Worm (Caenorhabditis elegans) whole organism, late embryonic: ENCODE data around the gene F23D12.4.

Experiments
- C08G9.2 ChIP-seq: sonication (generic microtip); optimal IDR thresholded peaks from 2 replicates; lab custom pipeline; 2016; ENCODE audit warnings: mild to moderate bottlenecking, missing genetic modification characterization, moderate library complexity, missing compliant biosample characterization
- C38D4.7 ChIP-seq: fragments of 200-800 bp; sonication (Bioruptor generic); optimal IDR thresholded peaks from 2 replicates; lab custom pipeline; 2018; ENCODE audit warnings: mild to moderate bottlenecking, missing genetic modification characterization, moderate library complexity, missing compliant biosample characterization
- F13H6.1 ChIP-seq: sonication (generic microtip); optimal IDR thresholded peaks from 2 replicates; lab custom pipeline; 2016; ENCODE audit warnings: missing genetic modification characterization, missing compliant biosample characterization
- Y22D7AL.16 ChIP-seq: sonication (generic microtip); optimal IDR thresholded peaks from 2 replicates; lab custom pipeline; 2016; ENCODE audit warnings: missing genetic modification characterization, missing compliant biosample characterization
- ama-1 ChIP-seq: fragments of 150-350 bp; optimal IDR thresholded peaks from 2 replicates; lab custom pipeline; 2014
- ceh-14 ChIP-seq: sonication (generic microtip); optimal IDR thresholded peaks from 2 replicates; lab custom pipeline; 2016; ENCODE audit warnings: missing genotype, missing genetic modification characterization, missing compliant biosample characterization
- ceh-18 ChIP-seq: sonication (generic microtip); optimal IDR thresholded peaks from 2 replicates; lab custom pipeline; 2016; ENCODE audit warnings: missing genetic modification characterization, missing compliant biosample characterization
- ceh-19 ChIP-seq: fragments of 200-800 bp; sonication (Bioruptor generic); optimal IDR thresholded peaks from 2 replicates; lab custom pipeline; 2018; ENCODE audit warnings: mild to moderate bottlenecking, missing genetic modification characterization, missing compliant biosample characterization
- ceh-22 ChIP-seq: sonication (generic microtip); optimal IDR thresholded peaks from 2 replicates; lab custom pipeline; 2017; ENCODE audit warnings: missing biosample characterization, missing genetic modification characterization
- ceh-30 ChIP-seq: fragments of 150-350 bp; optimal IDR thresholded peaks from 2 replicates; lab custom pipeline; 2014; ENCODE audit warnings: missing biosample characterization, missing genetic modification characterization
- ceh-34 ChIP-seq: sonication (generic microtip); optimal IDR thresholded peaks from 2 replicates; lab custom pipeline; 2016; ENCODE audit warnings: mild to moderate bottlenecking, missing genetic modification characterization, missing compliant biosample characterization
- ceh-45 ChIP-seq: fragments of 200-800 bp; sonication (Bioruptor generic); IDR thresholded peaks from 2 replicates; pipeline ENCODE4 v1.3.6; 2022; ENCODE audit warnings: missing genetic modification reagents, missing genetic modification characterization, missing compliant biosample characterization
- ceh-48 ChIP-seq: sonication (generic microtip); optimal IDR thresholded peaks from 2 replicates; lab custom pipeline; 2016; ENCODE audit warnings: missing genetic modification characterization, inconsistent platforms, missing compliant biosample characterization
- che-1 ChIP-seq: sonication (generic microtip); optimal IDR thresholded peaks from 2 replicates; lab custom pipeline; 2016; ENCODE audit warnings: mild to moderate bottlenecking, missing genetic modification characterization, missing compliant biosample characterization
- dmd-4 ChIP-seq: sonication (generic microtip); optimal IDR thresholded peaks from 2 replicates; lab custom pipeline; 2016; ENCODE audit warnings: borderline replicate concordance, missing genetic modification characterization, missing compliant biosample characterization
- elt-4 ChIP-seq: sonication (generic microtip); optimal IDR thresholded peaks from 2 replicates; lab custom pipeline; 2016; ENCODE audit warnings: missing genetic modification characterization, missing compliant biosample characterization
- ets-4 ChIP-seq: sonication (generic microtip); optimal IDR thresholded peaks from 2 replicates; lab custom pipeline; 2016; ENCODE audit warnings: missing genetic modification characterization, missing compliant biosample characterization
- eyg-1 ChIP-seq: sonication (generic microtip); optimal IDR thresholded peaks from 2 replicates; lab custom pipeline; 2016; ENCODE audit warnings: missing genotype, missing genetic modification characterization, missing compliant biosample characterization
- fax-1 ChIP-seq: sonication (generic microtip); optimal IDR thresholded peaks from 2 replicates; lab custom pipeline; 2016; ENCODE audit warnings: missing genotype, missing genetic modification characterization, missing compliant biosample characterization
- fkh-10 ChIP-seq: fragments of 150-350 bp; optimal IDR thresholded peaks from 2 replicates; lab custom pipeline; 2014; ENCODE audit warnings: missing biosample characterization, missing genetic modification reagents, missing genetic modification characterization
- fkh-6 ChIP-seq: sonication (generic microtip); optimal IDR thresholded peaks from 2 replicates; lab custom pipeline; 2016; ENCODE audit warnings: missing genetic modification characterization, missing compliant biosample characterization
- hlh-13 ChIP-seq: fragments of 200-800 bp; sonication (Bioruptor generic); optimal IDR thresholded peaks from 2 replicates; lab custom pipeline; 2018; ENCODE audit warnings: mild to moderate bottlenecking, missing genetic modification characterization, missing compliant biosample characterization
- hlh-15 ChIP-seq: sonication (generic microtip); optimal IDR thresholded peaks from 2 replicates; lab custom pipeline; 2016; ENCODE audit warnings: missing genetic modification characterization, missing compliant biosample characterization
- hlh-30 ChIP-seq: sonication (generic microtip); optimal IDR thresholded peaks from 2 replicates; lab custom pipeline; 2017; ENCODE audit warnings: antibody characterized with exemption, missing genetic modification characterization, missing compliant biosample characterization; ENCODE audit not compliant: insufficient read depth
- madf-2 ChIP-seq: sonication (generic microtip); optimal IDR thresholded peaks from 2 replicates; lab custom pipeline; 2017; ENCODE audit warnings: missing genetic modification characterization, missing compliant biosample characterization
- nfya-1 ChIP-seq: sonication (generic microtip); optimal IDR thresholded peaks from 2 replicates; lab custom pipeline; 2017; ENCODE audit warnings: missing genetic modification characterization, mild to moderate bottlenecking, missing compliant biosample characterization, antibody characterized with exemption, moderate library complexity
- npax-4 ChIP-seq: sonication (generic microtip); optimal IDR thresholded peaks from 2 replicates; lab custom pipeline; 2016; ENCODE audit warnings: missing genetic modification characterization, missing compliant biosample characterization
- odd-2 ChIP-seq: sonication (generic microtip); optimal IDR thresholded peaks from 2 replicates; lab custom pipeline; 2017; ENCODE audit warnings: antibody characterized with exemption, mild to moderate bottlenecking, missing genetic modification characterization, missing compliant biosample characterization
- pag-3 ChIP-seq: sonication (generic microtip); optimal IDR thresholded peaks from 2 replicates; lab custom pipeline; 2016; ENCODE audit warnings: missing compliant biosample characterization, missing genetic modification characterization, borderline replicate concordance
- pat-9 ChIP-seq: fragments of 200-800 bp; sonication (Bioruptor generic); optimal IDR thresholded peaks from 2 replicates; lab custom pipeline; 2018; ENCODE audit warnings: mild to moderate bottlenecking, missing genetic modification characterization, moderate library complexity, missing compliant biosample characterization
- pha-4 ChIP-seq: fragments of 150-350 bp; optimal IDR thresholded peaks from 2 replicates; lab custom pipeline; 2018; ENCODE audit warnings: missing biosample characterization, missing genetic modification reagents, missing genetic modification characterization
- pros-1 ChIP-seq: fragments of 150-350 bp; optimal IDR thresholded peaks from 2 replicates; lab custom pipeline; 2014; ENCODE audit warnings: missing biosample characterization, missing genetic modification reagents, missing genetic modification characterization
- sox-2 ChIP-seq: fragments of 200-800 bp; sonication (Bioruptor generic); IDR thresholded peaks from 2 replicates; pipeline ENCODE4 v1.3.6; 2022; ENCODE audit warnings: missing genetic modification reagents, missing genetic modification characterization, missing compliant biosample characterization
- sox-4 ChIP-seq: sonication (generic microtip); optimal IDR thresholded peaks from 2 replicates; lab custom pipeline; 2017; ENCODE audit warnings: mild to moderate bottlenecking, missing genetic modification characterization, inconsistent platforms, missing compliant biosample characterization
- tbx-2 ChIP-seq: sonication (generic microtip); optimal IDR thresholded peaks from 2 replicates; lab custom pipeline; 2016; ENCODE audit warnings: missing genetic modification characterization, missing compliant biosample characterization
- unc-3 ChIP-seq, 2 experiments: fragments of 200-800 bp in 1 of 2; sonication (Bioruptor generic) in 1 of 2; sonication (generic microtip) in 1 of 2; conservative IDR thresholded peaks in 1 of 2; optimal IDR thresholded peaks in 1 of 2; 2 replicates each; pipeline versions ENCODE4 v1.3.6 to Lab custom; 2016 to 2022; ENCODE audit warnings: missing compliant biosample characterization in 2 of 2, missing genetic modification characterization in 2 of 2, missing genetic modification reagents in 1 of 2
- unc-42 ChIP-seq: sonication (generic microtip); optimal IDR thresholded peaks from 2 replicates; lab custom pipeline; 2016; ENCODE audit warnings: missing genotype, missing genetic modification characterization, missing compliant biosample characterization
- unc-55 ChIP-seq: sonication (generic microtip); optimal IDR thresholded peaks from 2 replicates; lab custom pipeline; 2017; ENCODE audit warnings: missing biosample characterization, missing genetic modification reagents, missing genetic modification characterization
- unc-86 ChIP-seq: sonication (generic microtip); optimal IDR thresholded peaks from 2 replicates; lab custom pipeline; 2016; ENCODE audit warnings: missing genetic modification characterization, missing compliant biosample characterization
- zip-5 ChIP-seq: sonication (generic microtip); optimal IDR thresholded peaks from 2 replicates; lab custom pipeline; 2016; ENCODE audit warnings: missing genetic modification characterization, missing compliant biosample characterization

The F23D12.4 gene

DNA sequence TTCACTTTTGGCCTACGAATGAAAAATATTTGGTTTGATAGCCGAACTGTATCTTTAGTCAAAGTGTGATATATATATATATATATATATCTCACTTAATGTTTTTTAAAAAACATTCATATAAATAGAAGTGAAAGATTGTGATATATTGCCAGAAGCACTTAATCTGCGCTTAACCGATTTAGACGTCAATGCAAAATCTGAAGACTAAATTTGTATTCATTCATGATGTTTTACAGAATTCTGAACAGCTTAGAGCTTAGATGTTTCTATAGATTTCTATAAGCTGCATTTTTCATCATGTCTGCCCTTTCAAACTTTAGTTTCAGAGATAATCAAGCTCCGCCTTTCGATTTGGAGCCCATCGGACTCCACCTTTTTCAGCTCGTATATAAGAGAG lies 2.5 kb upstream of the F23D12.4 start, which contains the start of gene F23D12.3:
TSS of gene F23D12.3 (plus strand) at position 301 of the 400 bp plus-strand sequence.
- TF ChIP-seq pros-1 (tag; lab: Kevin White, UChicago) (no peak), ceh-45 (GFP tag; lab: Robert Waterston, UW) (no peak), nfya-1 (no peak), Y22D7AL.16 (tag; lab: Kevin White, UChicago) (no peak), fkh-10 (no peak), unc-3 (GFP tag; conservative IDR thresholded peaks at IDR 0.05; lab: Robert Waterston, UW) (no peak), unc-3 (tag; optimal IDR thresholded peaks at IDR 0.05; lab: Kevin White, UChicago) (no peak), unc-55 (no peak), sox-2 (GFP tag; lab: Robert Waterston, UW) (no peak), eyg-1 (tag; lab: Kevin White, UChicago) (no peak), fax-1 (tag; lab: Kevin White, UChicago) (no peak), dmd-4 (no peak), npax-4 (tag; lab: Kevin White, UChicago) (no peak), C38D4.7 (GFP tag; lab: Kevin White, UChicago) (no peak), sox-4 (tag; lab: Kevin White, UChicago) (no peak), ceh-22 (tag; lab: Kevin White, UChicago) (no peak), hlh-30 (tag; lab: Kevin White, UChicago) (no peak), che-1 (no peak)
- TF ChIP-seq, all 69 proteins: peak for 0

ce11 chrX:14447498-14447897 lies 2.7 kb downstream of the F23D12.4 start:
- TF ChIP-seq odd-2 (tag; lab: Kevin White, UChicago) (no peak), hlh-13 (GFP tag; lab: Kevin White, UChicago) (no peak), ceh-48 (tag; lab: Kevin White, UChicago) (no peak), F13H6.1 (no peak), unc-42 (tag; lab: Kevin White, UChicago) (no peak), ceh-18 (tag; lab: Kevin White, UChicago) (no peak), unc-86 (tag; lab: Kevin White, UChicago) (no peak), fkh-6 (no peak), pros-1 (tag; lab: Kevin White, UChicago) (no peak), ama-1 (no peak), pag-3 (tag; lab: Kevin White, UChicago) (no peak), C08G9.2 (tag; lab: Kevin White, UChicago) (no peak), elt-4 (no peak), unc-3 (GFP tag; conservative IDR thresholded peaks at IDR 0.05; lab: Robert Waterston, UW) (no peak), unc-3 (tag; optimal IDR thresholded peaks at IDR 0.05; lab: Kevin White, UChicago) (no peak), tbx-2 (tag; lab: Kevin White, UChicago) (no peak), nfya-1 (no peak)

DNA sequence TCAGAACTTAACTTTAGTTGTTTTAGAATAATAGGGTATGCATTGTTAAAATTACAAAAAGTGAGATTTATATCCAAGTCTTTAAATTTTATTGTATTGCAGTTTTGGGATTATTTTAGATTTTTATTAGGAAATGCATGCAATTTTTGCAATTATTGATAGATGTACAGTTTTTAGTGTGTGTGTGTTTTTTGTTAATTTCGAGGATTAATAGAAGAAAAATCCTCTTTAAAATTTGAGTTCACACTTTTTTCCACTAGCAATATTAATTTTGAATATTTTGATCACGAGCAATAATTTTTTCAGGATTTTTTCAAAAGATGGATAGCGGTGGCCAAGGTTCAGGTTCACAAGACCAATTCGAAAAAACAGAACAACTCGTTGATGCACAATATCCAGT lies 3.1 kb downstream of the F23D12.4 start, which contains the start of gene jmjd-3.2:
TSS of gene jmjd-3.2 (plus strand) at position 301 of the 400 bp plus-strand sequence.
- TF ChIP-seq ceh-14 (tag; lab: Kevin White, UChicago) (no peak), ceh-34 (tag; lab: Kevin White, UChicago) (no peak), ceh-30 (tag; lab: Kevin White, UChicago) (no peak), dmd-4 (no peak), madf-2 (tag; lab: Kevin White, UChicago) (no peak), npax-4 (tag; lab: Kevin White, UChicago) (no peak), zip-5 (no peak), pha-4 (tag; lab: Kevin White, UChicago) (no peak), eyg-1 (tag; lab: Kevin White, UChicago) (no peak), ceh-48 (tag; lab: Kevin White, UChicago) (no peak), ceh-45 (GFP tag; lab: Robert Waterston, UW) (no peak), ets-4 (tag; lab: Kevin White, UChicago) (no peak), hlh-15 (no peak), unc-55 (no peak), pat-9 (tag; lab: Kevin White, UChicago) (no peak), pros-1 (tag; lab: Kevin White, UChicago) (no peak), ceh-19 (GFP tag; lab: Kevin White, UChicago) (no peak)
